Worm (Caenorhabditis elegans) whole organism, L3 larva: ENCODE data around the gene ced-10.

Experiments used
- R02D3.7 ChIP-seq: fragments of 150-350 bp; optimal IDR thresholded peaks from 2 replicates; lab custom pipeline; 2014; ENCODE audit warnings: missing biosample characterization, missing genetic modification characterization
- ceh-28 ChIP-seq: fragments of 150-350 bp; optimal IDR thresholded peaks from 2 replicates; lab custom pipeline; 2014; ENCODE audit warnings: missing biosample characterization, missing genetic modification reagents, missing genetic modification characterization
- elt-2 ChIP-seq: sonication (generic microtip); optimal IDR thresholded peaks from 2 replicates; lab custom pipeline; 2016; ENCODE audit warnings: missing genetic modification reagents, mild to moderate bottlenecking, missing genetic modification characterization, missing compliant biosample characterization
- fkh-10 ChIP-seq: sonication (generic microtip); optimal IDR thresholded peaks from 2 replicates; lab custom pipeline; 2017; ENCODE audit warnings: missing biosample characterization, missing genetic modification reagents, missing genetic modification characterization
- nhr-11 ChIP-seq: fragments of 150-350 bp; optimal IDR thresholded peaks from 2 replicates; lab custom pipeline; 2014; ENCODE audit warnings: missing biosample characterization, missing genetic modification characterization
- snpc-4 ChIP-seq: fragments of 150-350 bp; optimal IDR thresholded peaks from 2 replicates; lab custom pipeline; 2014; ENCODE audit warnings: missing biosample characterization, missing genetic modification characterization
- zag-1 ChIP-seq: fragments of 150-350 bp; optimal IDR thresholded peaks from 2 replicates; lab custom pipeline; 2014; ENCODE audit warnings: missing biosample characterization, missing genetic modification characterization

- TF ChIP-seq zag-1 (no peak), nhr-11 (tag; lab: Kevin White, UChicago) (no peak), snpc-4 (no peak), ceh-28 (tag; lab: Kevin White, UChicago) (peak; percentile 70), fkh-10 (no peak), elt-2 (no peak), R02D3.7 (tag; lab: Kevin White, UChicago) (no peak)
Measured at ce11 chrIV:3527878-3528277, 18.6 kb upstream of the ced-10 start.
